Fruit fly (Drosophila melanogaster): ENCODE measurements around the gene Tm2.

The Tm2 gene

DNA sequence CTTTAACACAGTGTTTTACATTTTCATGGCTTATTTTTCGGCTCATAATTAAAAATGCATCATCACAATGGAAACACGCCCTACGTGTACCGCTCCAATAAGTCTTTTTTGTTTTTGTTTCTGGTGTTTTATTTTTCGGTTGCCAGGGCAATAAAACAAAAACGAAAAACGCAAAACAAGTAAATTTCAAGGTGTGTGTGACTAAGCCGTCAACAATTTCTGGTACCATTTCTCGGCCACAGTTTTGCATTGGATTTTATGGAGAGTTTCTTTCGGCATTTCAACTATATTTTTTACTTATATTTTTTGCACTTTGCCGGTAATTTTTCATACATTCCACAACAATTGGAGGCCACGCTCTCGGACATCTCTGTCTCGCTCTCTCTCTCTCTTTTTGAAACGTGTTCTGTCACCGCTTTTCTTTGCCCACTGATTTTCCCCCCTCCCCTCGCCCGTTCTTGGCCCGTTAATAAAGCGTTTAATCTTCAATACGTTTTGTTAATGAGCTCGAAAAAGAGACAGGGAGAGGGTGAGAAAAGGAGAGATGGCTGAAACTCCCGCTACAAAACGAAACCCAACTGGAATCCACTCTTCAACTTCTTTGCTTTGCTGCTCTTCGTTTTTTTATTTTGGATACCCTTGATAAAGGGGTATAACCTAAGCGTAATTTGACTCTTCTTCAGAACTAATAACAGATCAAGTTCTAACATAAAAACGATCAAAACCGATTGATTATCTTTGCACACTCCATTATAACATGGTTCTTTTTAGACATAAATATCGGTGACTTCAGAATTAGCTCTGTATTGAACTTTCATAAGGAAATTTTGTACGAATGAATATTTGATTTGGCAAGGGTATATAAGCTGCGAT lies 16.8 kb upstream of the Tm2 start (continued):
- TF ChIP-seq Doc2 (GFP tag; IDR thresholded peaks at IDR 0.05) (no peak), CG10147 (GFP tag; optimal IDR thresholded peaks at IDR 0.05) (peak; percentile 19), psq (GFP tag; optimal IDR thresholded peaks at IDR 0.05) (peak; percentile 51), Bgb (GFP tag; IDR thresholded peaks at IDR 0.05; ENCODE audit: partially characterized antibody) (no peak), gcm (GFP tag; optimal IDR thresholded peaks at IDR 0.05) (no peak), crol (GFP tag; IDR thresholded peaks at IDR 0.05) (peak; percentile 11; the same call in 1 of the 2 replicates), CG33213 (GFP tag; optimal IDR thresholded peaks at IDR 0.05) (no peak), mld (GFP tag; IDR thresholded peaks at IDR 0.05; ENCODE audit: partially characterized antibody) (no peak), HLH3B (GFP tag; IDR thresholded peaks at IDR 0.05) (0 out of 2 replicates have a peak, but pooled peaks have one; percentile 15), Sox102F (GFP tag; optimal IDR thresholded peaks at IDR 0.05) (peak; percentile 50), Jarid2 (GFP tag; optimal IDR thresholded peaks at IDR 0.05) (no peak), grau (tag; optimal IDR thresholded peaks at IDR 0.05) (no peak), Meics (GFP tag; optimal IDR thresholded peaks at IDR 0.05) (peak; percentile 33), CG18011 (GFP tag; optimal IDR thresholded peaks at IDR 0.05) (no peak), gro (GFP tag; optimal IDR thresholded peaks at IDR 0.05) (no peak), CG2202 (tag; optimal IDR thresholded peaks at IDR 0.05) (no peak), tap (tag; optimal IDR thresholded peaks at IDR 0.05) (no peak), CG1602 (GFP tag; optimal IDR thresholded peaks at IDR 0.05) (no peak), run (tag; optimal IDR thresholded peaks at IDR 0.05) (no peak), CG13624 (GFP tag; optimal IDR thresholded peaks at IDR 0.05) (peak; percentile 29), dati (GFP tag; IDR thresholded peaks at IDR 0.05) (no peak), CG8944 (GFP tag; optimal IDR thresholded peaks at IDR 0.05) (no peak), fd3F (GFP tag; optimal IDR thresholded peaks at IDR 0.05) (no peak), Trl (optimal IDR thresholded peaks at IDR 0.05) (peak; percentile 15 to 45), Trl (GFP tag; optimal IDR thresholded peaks at IDR 0.05) (no peak), tin (GFP tag; optimal IDR thresholded peaks at IDR 0.05) (no peak), CG7839 (tag; optimal IDR thresholded peaks at IDR 0.05) (peak; percentile 59), crc (GFP tag; optimal IDR thresholded peaks at IDR 0.05) (peak; percentile 11), CG4820 (GFP tag; optimal IDR thresholded peaks at IDR 0.05) (no peak)

DNA sequence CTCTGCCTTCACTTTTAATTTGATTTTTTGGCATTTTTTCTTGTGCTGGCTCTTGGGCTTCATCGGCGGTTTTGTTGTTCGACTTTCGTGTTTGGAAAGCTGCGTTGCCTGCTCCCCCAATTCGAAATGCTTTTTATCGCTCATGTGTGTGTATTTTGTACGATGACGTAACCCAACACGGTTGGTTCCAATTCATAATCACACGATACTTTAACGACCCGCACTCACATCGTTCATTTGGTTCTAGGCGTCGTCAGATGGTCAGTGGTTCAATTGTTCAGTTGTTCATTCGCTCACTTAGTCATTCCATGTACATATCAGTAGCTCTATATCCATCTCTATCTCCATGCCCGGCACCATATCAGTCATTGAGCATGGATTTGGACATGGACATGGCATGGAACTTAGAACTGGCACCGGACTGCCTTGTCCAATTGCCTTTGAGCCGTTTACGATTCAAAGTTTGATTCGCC lies 16.1 kb upstream of the Tm2 start:
- TF ChIP-seq CG13894 (tag; optimal IDR thresholded peaks at IDR 0.05) (peak; percentile 37), lola (GFP tag; optimal IDR thresholded peaks at IDR 0.05) (no peak), CG7556 (GFP tag; optimal IDR thresholded peaks at IDR 0.05) (no peak), so (GFP tag; IDR thresholded peaks at IDR 0.05) (0 out of 3 replicates have a peak, but pooled peaks have one; percentile 28), chinmo (GFP tag; IDR thresholded peaks at IDR 0.05; ENCODE audit: partially characterized antibody) (0 out of 4 replicates have a peak, but pooled peaks have one; percentile 4), Xbp1 (GFP tag; optimal IDR thresholded peaks at IDR 0.05) (no peak), Aef1 (GFP tag; IDR thresholded peaks at IDR 0.05) (no peak), row (GFP tag; IDR thresholded peaks at IDR 0.05) (peak; percentile 3; the same call in 1 of the 3 replicates), Kr (GFP tag; optimal IDR thresholded peaks at IDR 0.05) (no peak), CG8765 (GFP tag; IDR thresholded peaks at IDR 0.05) (no peak), CG1647 (GFP tag; optimal IDR thresholded peaks at IDR 0.05) (no peak), lov (optimal IDR thresholded peaks at IDR 0.05) (no peak), lov (GFP tag; IDR thresholded peaks at IDR 0.05) (no peak), toy (GFP tag; IDR thresholded peaks at IDR 0.05) (no peak), Ada2b (GFP tag; IDR thresholded peaks at IDR 0.05) (no peak), CG6854 (GFP tag; optimal IDR thresholded peaks at IDR 0.05) (no peak), gcm2 (GFP tag; optimal IDR thresholded peaks at IDR 0.05) (no peak), CG13775 (GFP tag; optimal IDR thresholded peaks at IDR 0.05) (no peak), her (GFP tag; optimal IDR thresholded peaks at IDR 0.05) (no peak), vfl (GFP tag; optimal IDR thresholded peaks at IDR 0.05) (no peak), CG18599 (GFP tag; optimal IDR thresholded peaks at IDR 0.05) (no peak)
